Fruit fly (Drosophila melanogaster) whole organism: ENCODE measurements around the gene CG9932.

Experiments
- CG8478 ChIP-seq: fragments of >200 bp; optimal IDR thresholded peaks from 2 replicates; lab custom pipeline; 2018; ENCODE audit warnings: inconsistent platforms
- Dll ChIP-seq: fragments of >200 bp; optimal IDR thresholded peaks from 2 replicates; lab custom pipeline; 2017
- EcR ChIP-seq, 2 experiments: fragments of >200 bp; optimal IDR thresholded peaks; 2 replicates each; lab custom pipeline; 2017; ENCODE audit warnings: missing biosample characterization in 2 of 2, missing genetic modification characterization in 2 of 2, missing genetic modification reagents in 2 of 2
- pan ChIP-seq: fragments of >200 bp; optimal IDR thresholded peaks from 2 replicates; lab custom pipeline; 2017
- psq ChIP-seq: fragments of >200 bp; optimal IDR thresholded peaks from 2 replicates; lab custom pipeline; 2017
- usp ChIP-seq: fragments of >200 bp; optimal IDR thresholded peaks from 2 replicates; lab custom pipeline; 2017; ENCODE audit warnings: missing biosample characterization, missing genetic modification characterization, mixed read lengths

The CG9932 gene

DNA sequence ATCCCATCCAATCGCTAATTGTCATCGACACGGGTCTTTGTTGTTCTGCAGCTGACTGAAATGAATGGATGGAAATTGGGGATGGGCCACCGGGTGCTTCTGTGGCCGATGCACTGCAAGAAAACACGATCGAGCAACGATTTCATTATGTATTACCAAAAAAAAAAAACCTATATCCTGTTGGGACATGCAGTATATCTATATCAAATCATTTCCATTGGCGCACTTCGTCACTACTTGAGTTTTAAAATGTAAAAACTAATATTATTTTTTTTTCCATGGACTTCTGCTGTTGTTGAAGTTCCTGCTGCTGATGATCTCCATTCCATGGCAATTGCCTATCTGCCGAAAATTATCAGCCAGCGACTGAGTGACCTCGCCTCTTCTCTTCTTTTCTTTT, 13.9 kb upstream of the CG9932 start:
- TF ChIP-seq Dll (no peak), usp (GFP tag; lab: Kevin White, UChicago) (no peak), CG8478 (lab: Kevin White, UChicago) (no peak), pan (lab: Kevin White, UChicago) (no peak), psq (no peak), EcR (GFP tag; optimal IDR thresholded peaks at IDR 0.05; lab: Kevin White, UChicago) (no peak)

DNA sequence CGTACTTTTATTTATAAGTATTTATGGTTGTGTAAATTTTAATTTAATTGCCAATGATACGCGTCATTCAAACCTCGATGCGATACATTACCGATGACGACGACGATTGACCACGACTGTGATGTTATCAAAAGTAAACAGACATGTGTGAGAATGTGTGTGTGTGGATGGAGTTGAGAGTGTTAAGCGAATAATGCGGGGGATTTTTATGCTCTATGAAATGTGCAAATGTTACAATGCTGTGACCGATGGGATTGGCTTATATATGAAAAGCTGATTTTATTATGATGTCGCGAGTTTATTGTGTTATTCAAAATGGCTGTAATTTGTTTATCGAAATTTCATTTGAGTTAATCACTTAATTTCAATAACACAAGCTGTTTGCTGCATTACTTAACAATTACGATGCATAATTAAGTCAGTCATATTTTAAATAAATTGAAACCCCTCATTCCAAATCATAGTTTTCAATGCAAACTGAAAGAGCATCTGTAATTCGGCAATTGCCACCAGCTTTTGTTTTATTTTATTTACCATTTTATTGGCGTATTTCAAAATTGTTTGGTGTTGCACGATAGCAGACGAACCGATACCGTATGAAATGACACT, 12.9 kb upstream of the CG9932 start:
- TF ChIP-seq pan (lab: Kevin White, UChicago) = no peak
- TF ChIP-seq psq = no peak
- no peak for TF ChIP-seq usp (GFP tag; lab: Kevin White, UChicago)
- no peak for TF ChIP-seq EcR (GFP tag; optimal IDR thresholded peaks at IDR 0.05; lab: Kevin White, UChicago)
- no peak for TF ChIP-seq Dll
- no peak for TF ChIP-seq CG8478 (lab: Kevin White, UChicago)

DNA sequence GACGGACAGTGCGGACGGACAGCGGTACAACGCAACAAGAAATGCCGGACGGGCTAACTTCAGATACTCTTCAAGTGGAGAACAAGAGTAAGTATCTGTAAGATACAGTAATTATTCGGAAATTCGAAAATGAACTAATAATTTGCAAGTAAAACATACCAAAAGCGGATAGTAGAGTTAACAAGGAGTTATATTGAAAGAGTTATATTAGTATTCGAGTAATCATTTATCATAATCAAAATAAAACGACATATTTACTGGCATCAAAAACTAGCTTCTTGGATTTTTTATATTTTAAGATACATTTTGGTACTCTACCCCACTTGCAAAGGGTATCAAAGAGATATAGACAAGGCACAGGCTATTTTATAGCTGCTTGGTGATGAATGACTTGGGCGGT, 11.3 kb upstream of the CG9932 start:
- TF ChIP-seq usp (GFP tag; lab: Kevin White, UChicago) = no peak
- no peak for TF ChIP-seq CG8478 (lab: Kevin White, UChicago)
- no peak for TF ChIP-seq EcR (GFP tag; optimal IDR thresholded peaks at IDR 0.05; lab: Kevin White, UChicago)
- TF ChIP-seq pan (lab: Kevin White, UChicago) = no peak
- no peak for TF ChIP-seq psq

DNA sequence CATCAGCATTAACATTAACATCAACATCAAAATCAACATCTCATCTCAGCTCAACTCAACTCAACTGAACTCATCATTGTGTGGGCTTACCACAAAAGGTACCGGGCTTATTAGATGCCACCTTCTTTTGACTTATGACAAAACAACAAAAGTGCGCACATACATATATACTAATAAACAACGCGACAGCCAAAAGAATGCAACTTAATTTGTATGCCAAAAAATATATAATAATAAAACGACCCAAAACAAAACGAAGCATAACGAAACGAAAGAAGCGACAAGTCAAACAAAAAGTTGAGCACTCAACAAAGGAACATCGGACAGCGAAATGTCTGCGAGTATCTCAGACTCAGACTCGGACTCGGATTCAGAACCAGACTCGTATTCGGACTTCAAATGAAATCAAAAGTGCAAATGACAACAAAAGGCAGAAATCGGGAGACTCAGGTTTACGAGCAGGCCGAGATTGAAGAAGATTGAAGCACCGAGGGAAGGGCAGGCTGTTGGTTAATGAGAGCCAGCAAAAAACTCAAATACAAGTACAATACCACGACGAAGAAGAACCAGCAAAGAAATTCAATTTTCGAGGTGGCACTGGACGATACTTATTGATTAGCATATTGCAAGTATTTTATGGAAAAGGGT, 9.8 kb upstream of the CG9932 start:
- TF ChIP-seq EcR (GFP tag; optimal IDR thresholded peaks at IDR 0.05; lab: Kevin White, UChicago) = no peak
- no peak for TF ChIP-seq psq
- TF ChIP-seq pan (lab: Kevin White, UChicago) = no peak
- TF ChIP-seq usp (GFP tag; lab: Kevin White, UChicago) = no peak
- TF ChIP-seq Dll = no peak
- no peak for TF ChIP-seq CG8478 (lab: Kevin White, UChicago)

DNA sequence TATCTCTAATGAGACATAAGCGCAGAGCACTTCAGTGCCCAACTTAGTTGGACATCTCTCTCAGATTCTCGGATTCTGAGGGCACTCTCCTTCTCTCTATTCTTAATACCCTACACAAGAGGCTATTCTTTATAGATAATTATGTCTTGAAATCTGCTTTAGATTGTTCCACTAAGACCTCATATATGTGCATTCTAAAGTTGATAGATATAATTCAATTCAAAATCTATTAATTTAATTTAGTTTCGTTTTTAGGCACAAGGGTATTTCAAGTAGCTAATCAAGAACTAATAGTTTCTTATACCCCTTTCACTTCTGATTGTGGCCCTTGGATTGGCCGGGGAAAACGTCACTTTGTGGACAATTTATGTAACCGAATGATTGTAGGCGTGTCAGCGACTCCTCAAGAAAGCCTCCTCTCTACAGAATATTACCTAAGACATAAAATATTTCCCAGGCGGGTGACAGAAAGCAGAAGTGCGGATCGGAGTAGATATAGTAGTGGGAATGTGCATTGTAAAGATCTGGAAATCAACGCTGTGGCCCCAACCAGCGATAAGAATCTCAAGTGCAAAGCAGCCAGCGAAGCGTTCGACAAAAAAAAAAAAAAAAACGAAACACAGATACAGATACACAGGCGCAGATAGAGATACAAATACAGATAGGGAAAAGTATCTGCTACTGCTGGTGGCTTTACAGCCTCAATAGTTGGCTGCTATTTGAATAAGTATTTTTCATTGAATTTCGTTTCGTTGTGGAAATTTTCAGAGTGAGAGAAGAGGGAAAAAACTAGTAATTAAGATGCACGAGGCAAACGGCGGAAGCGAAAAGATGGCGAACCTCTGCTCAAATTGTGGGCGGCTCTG, 8.8 kb upstream of the CG9932 start:
- TF ChIP-seq pan (lab: Kevin White, UChicago) (no peak), psq (no peak), EcR (GFP tag; optimal IDR thresholded peaks at IDR 0.05; lab: Kevin White, UChicago) (no peak), Dll (no peak)

DNA sequence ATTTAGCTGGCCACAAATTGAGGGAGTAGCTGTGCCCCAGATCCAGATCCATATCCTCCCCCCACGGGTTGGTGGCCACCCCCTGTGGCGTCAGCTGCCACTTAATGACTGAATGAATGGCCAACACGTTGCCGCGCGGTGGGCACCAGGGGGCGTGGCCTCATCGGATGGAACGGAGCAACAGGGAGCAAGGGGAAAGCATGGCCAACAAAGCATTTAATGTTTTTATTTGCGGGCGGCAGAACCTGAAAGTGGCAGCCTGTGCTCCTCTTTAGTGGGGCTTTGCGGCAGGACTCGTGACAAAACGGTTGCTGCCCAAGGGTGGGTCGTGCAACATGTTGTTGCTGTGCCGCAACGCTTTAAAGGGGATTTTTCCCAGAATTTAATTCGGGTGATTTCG, 6.0 kb upstream of the CG9932 start:
- TF ChIP-seq EcR (GFP tag; optimal IDR thresholded peaks at IDR 0.05; lab: Kevin White, UChicago) (no peak), pan (lab: Kevin White, UChicago) (no peak), usp (GFP tag; lab: Kevin White, UChicago) (no peak), CG8478 (lab: Kevin White, UChicago) (no peak), psq (no peak), Dll (no peak)

DNA sequence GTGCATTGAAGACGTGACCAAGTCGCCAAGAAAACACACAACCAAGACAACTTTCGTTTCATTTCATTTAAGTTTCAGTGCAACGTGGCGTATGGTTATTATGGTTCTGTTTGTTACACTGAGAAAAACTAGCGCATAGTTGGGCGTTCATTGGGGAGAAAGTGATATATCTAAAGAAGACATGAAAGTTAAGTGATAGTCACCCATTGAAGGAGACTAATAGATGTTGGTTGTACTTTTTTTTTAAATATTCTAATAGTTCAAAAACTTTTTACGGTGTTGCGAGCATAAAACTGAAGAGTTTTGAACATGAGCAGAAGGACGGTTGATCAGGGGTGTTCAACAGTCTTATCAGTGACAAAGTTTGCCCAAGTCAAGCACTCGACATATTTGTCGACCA, 3.9 kb downstream of the CG9932 start:
- TF ChIP-seq Dll = no peak
- no peak for TF ChIP-seq usp (GFP tag; lab: Kevin White, UChicago)
- no peak for TF ChIP-seq psq
- no peak for TF ChIP-seq EcR (GFP tag; optimal IDR thresholded peaks at IDR 0.05; lab: Kevin White, UChicago)
- TF ChIP-seq CG8478 (lab: Kevin White, UChicago) = no peak
- TF ChIP-seq pan (lab: Kevin White, UChicago) = no peak

DNA sequence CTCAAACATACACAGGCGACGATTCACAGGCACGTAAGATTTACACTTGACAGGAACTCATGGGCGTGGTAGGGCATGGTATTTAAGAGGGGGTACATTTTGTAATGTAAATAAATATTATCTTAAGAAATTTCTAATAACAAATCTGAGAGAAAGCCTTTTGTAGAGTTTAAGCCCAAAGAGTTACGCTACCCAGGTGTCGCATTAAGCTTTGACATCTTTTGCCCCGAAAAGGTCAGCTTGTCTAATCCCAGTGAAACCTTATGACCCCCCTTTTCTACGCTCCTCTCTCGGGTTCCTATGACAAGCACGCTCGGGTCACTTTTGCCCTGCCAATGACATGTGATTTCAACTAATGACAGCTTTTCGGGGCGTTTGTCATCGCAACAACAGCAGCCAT, 10.8 kb downstream of the CG9932 start:
- TF ChIP-seq usp (GFP tag; lab: Kevin White, UChicago) (no peak), CG8478 (lab: Kevin White, UChicago) (no peak), EcR (GFP tag; optimal IDR thresholded peaks at IDR 0.05; lab: Kevin White, UChicago) (no peak), Dll (no peak), psq (no peak), pan (lab: Kevin White, UChicago) (no peak)

DNA sequence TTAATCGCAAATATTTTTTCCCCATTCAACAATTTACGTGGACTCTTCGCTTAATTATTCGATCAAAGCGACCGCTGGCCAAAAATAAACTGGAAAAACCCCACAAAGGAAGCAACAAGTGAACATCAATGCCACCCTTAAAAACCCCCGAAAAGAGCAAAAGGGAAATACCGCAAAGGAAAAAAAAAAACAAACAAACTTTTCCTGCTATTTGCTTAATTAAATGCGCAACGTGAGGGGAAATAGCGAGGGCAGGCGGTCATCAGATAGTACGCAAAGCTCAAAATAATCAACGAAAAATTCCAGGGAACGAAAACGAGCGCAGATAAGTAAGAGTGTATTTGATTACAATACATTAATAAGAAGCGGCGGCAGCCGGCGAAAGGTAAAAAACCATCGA, 14.0 kb downstream of the CG9932 start:
- TF ChIP-seq psq (no peak), EcR (GFP tag; optimal IDR thresholded peaks at IDR 0.05; lab: Kevin White, UChicago) (no peak), CG8478 (lab: Kevin White, UChicago) (no peak), usp (GFP tag; lab: Kevin White, UChicago) (no peak), pan (lab: Kevin White, UChicago) (no peak), Dll (no peak)

DNA sequence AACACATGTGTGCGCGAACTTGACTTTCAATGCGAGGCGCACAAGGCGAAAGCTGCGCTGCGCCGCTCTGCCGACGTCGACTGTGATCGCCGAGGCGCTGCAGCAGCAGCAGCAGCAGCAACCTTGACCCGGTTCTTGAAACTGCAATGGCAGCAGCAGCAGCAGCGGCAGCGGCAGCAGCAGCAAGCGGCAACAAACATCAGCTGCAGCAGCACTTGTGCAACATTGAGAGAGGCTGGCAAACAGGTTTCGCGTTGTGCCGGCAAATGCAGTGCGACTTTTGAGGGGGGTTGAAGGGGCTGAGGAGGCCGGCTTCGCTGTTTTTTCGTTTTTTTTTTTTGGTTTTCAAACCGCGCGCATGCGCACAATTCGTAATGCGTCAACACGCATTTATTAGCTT, 15.8 kb downstream of the CG9932 start:
- TF ChIP-seq pan (lab: Kevin White, UChicago) = no peak
- no peak for TF ChIP-seq Dll
- no peak for TF ChIP-seq EcR (GFP tag; optimal IDR thresholded peaks at IDR 0.05; lab: Kevin White, UChicago)
- TF ChIP-seq usp (GFP tag; lab: Kevin White, UChicago) = no peak
- no peak for TF ChIP-seq CG8478 (lab: Kevin White, UChicago)
- no peak for TF ChIP-seq psq

DNA sequence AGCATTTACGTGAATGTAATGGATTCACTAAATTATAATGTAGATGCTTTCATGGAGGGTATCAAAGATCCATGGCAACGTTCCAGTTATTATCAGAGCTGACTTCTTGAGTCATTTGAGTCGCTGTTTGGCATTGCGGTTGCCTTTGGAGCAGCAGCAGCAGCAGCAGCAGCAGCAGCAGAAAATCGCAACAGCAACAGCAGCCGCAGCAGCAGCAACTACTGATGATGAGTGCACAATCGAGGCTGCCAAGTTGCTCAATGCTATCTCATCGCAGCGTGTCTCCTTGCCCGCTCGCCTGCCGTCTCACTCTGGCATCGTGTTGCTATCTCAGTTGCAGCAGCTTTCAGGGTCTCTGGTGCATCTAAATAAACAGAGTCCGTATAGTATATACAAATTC, 17.5 kb downstream of the CG9932 start:
- TF ChIP-seq psq (no peak), pan (lab: Kevin White, UChicago) (no peak), Dll (no peak), CG8478 (lab: Kevin White, UChicago) (no peak), usp (GFP tag; lab: Kevin White, UChicago) (no peak), EcR (GFP tag; optimal IDR thresholded peaks at IDR 0.05; lab: Kevin White, UChicago) (no peak)
